Worm (Caenorhabditis elegans) whole organism, early embryonic: Measurements from ENCODE around the gene srpa-68.

Source experiments
- B0310.2 ChIP-seq: sonication (generic microtip); optimal IDR thresholded peaks from 2 replicates; lab custom pipeline; 2016; ENCODE audit warnings: mild to moderate bottlenecking, missing genetic modification characterization, missing compliant biosample characterization
- ama-1 ChIP-seq: fragments of 150-350 bp; optimal IDR thresholded peaks from 2 replicates; lab custom pipeline; 2014
- ceh-13 ChIP-seq: fragments of 200-800 bp; sonication (Bioruptor generic); optimal IDR thresholded peaks from 2 replicates; lab custom pipeline; 2018; ENCODE audit warnings: mild to moderate bottlenecking, missing genetic modification characterization, missing compliant biosample characterization
- ceh-36 ChIP-seq: sonication (generic microtip); optimal IDR thresholded peaks from 2 replicates; lab custom pipeline; 2016; ENCODE audit warnings: missing genetic modification characterization, inconsistent platforms, missing compliant biosample characterization
- ets-7 ChIP-seq: sonication (generic microtip); optimal IDR thresholded peaks from 2 replicates; lab custom pipeline; 2016; ENCODE audit warnings: missing genotype, missing genetic modification characterization, missing compliant biosample characterization
- flt-1 ChIP-seq: fragments of 200-800 bp; sonication (Bioruptor generic); IDR thresholded peaks from 2 replicates; pipeline ENCODE4 v1.3.6; 2022; ENCODE audit warnings: missing genetic modification characterization, missing compliant biosample characterization
- hmbx-1 ChIP-seq: sonication (generic microtip); optimal IDR thresholded peaks from 2 replicates; lab custom pipeline; 2016; ENCODE audit warnings: mild to moderate bottlenecking, missing genetic modification characterization, missing compliant biosample characterization
- hmg-4 ChIP-seq: fragments of 200-800 bp; sonication (Bioruptor generic); optimal IDR thresholded peaks from 2 replicates; lab custom pipeline; 2018; ENCODE audit warnings: mild to moderate bottlenecking, missing genetic modification characterization, missing compliant biosample characterization
- hnd-1 ChIP-seq: sonication (generic microtip); optimal IDR thresholded peaks from 2 replicates; lab custom pipeline; 2016; ENCODE audit warnings: missing genetic modification characterization, missing compliant biosample characterization
- pes-1 ChIP-seq: fragments of 200-800 bp; sonication (Bioruptor generic); IDR thresholded peaks from 2 replicates; pipeline ENCODE4 v1.3.6; 2022; ENCODE audit warnings: missing genetic modification reagents, missing genetic modification characterization, missing compliant biosample characterization
- scrt-1 ChIP-seq: fragments of 200-800 bp; sonication (Bioruptor generic); IDR thresholded peaks from 2 replicates; pipeline ENCODE4 v1.3.6; 2022; ENCODE audit warnings: missing genetic modification characterization, missing compliant biosample characterization
- tbx-11 ChIP-seq: fragments of 200-800 bp; sonication (Bioruptor generic); IDR thresholded peaks from 2 replicates; pipeline ENCODE4 v1.3.6; 2022; ENCODE audit warnings: missing genetic modification characterization, missing compliant biosample characterization
- tra-4 ChIP-seq: sonication (generic microtip); optimal IDR thresholded peaks from 2 replicates; lab custom pipeline; 2017; ENCODE audit warnings: missing genetic modification characterization, missing compliant biosample characterization

ce11 chrV:12317894-12318553 lies 26.6 kb upstream of the srpa-68 start, which contains the start of the genes R04F11.5 and R04F11.2:
- TF ChIP-seq ama-1 (lab: Kevin White, UChicago), result no peak
- no peak for TF ChIP-seq hnd-1 (tag; lab: Kevin White, UChicago)
- no peak for TF ChIP-seq hmg-4
- no peak for TF ChIP-seq B0310.2 (tag; lab: Kevin White, UChicago)
- TF ChIP-seq flt-1, result no peak
- TF ChIP-seq ets-7 (tag; lab: Kevin White, UChicago), result no peak
- TF ChIP-seq scrt-1 (GFP tag; lab: Robert Waterston, UW), result no peak
- TF ChIP-seq ceh-13 (GFP tag; lab: Kevin White, UChicago), result no peak
- TF ChIP-seq tra-4 (tag; lab: Kevin White, UChicago), result no peak
- no peak for TF ChIP-seq tbx-11 (GFP tag; lab: Robert Waterston, UW)
- TF ChIP-seq hmbx-1 (tag; lab: Kevin White, UChicago), result no peak
- TF ChIP-seq ceh-36 (tag; lab: Kevin White, UChicago), result no peak
- TF ChIP-seq pes-1 (GFP tag; lab: Robert Waterston, UW), result 0 out of 2 replicates have a peak, but pooled peaks have one; percentile 31
